Worm (Caenorhabditis elegans) whole organism, L1 larva: ENCODE measurements around the gene Y50D4C.5.

Source experiments
- C16A3.4 ChIP-seq: fragments of 150-350 bp; optimal IDR thresholded peaks from 2 replicates; lab custom pipeline; 2014; ENCODE audit warnings: missing biosample characterization, missing genetic modification characterization
- ama-1 ChIP-seq: fragments of 150-350 bp; optimal IDR thresholded peaks from 2 replicates; lab custom pipeline; 2014
- blmp-1 ChIP-seq: fragments of 150-350 bp; optimal IDR thresholded peaks from 2 replicates; lab custom pipeline; 2014; ENCODE audit warnings: missing biosample characterization, missing genetic modification characterization
- ceh-63 ChIP-seq: fragments of 200-800 bp; sonication (Bioruptor generic); optimal IDR thresholded peaks from 2 replicates; lab custom pipeline; 2018; ENCODE audit warnings: mild to moderate bottlenecking, missing genetic modification characterization, missing compliant biosample characterization
- ceh-8 ChIP-seq: fragments of 200-800 bp; sonication (Bioruptor generic); optimal IDR thresholded peaks from 2 replicates; lab custom pipeline; 2018; ENCODE audit warnings: mild to moderate bottlenecking, missing genetic modification characterization, moderate library complexity, missing compliant biosample characterization
- ceh-82 ChIP-seq, 3 experiments: fragments of 150-350 bp in 1 of 3; sonication (generic microtip) in 2 of 3; optimal IDR thresholded peaks; 2 replicates each; lab custom pipeline; 2014 to 2017; ENCODE audit warnings: missing biosample characterization in 3 of 3, missing genetic modification characterization in 3 of 3
- dpl-1 ChIP-seq, 3 experiments: fragments of 150-350 bp in 2 of 3; sonication (generic microtip) in 1 of 3; optimal IDR thresholded peaks; 2 replicates each; lab custom pipeline; 2014 to 2017; ENCODE audit warnings: missing biosample characterization in 3 of 3, missing genetic modification characterization in 3 of 3, missing genetic modification reagents in 3 of 3
- efl-1 ChIP-seq, 4 experiments: fragments of 150-350 bp; optimal IDR thresholded peaks in 3 of 4; peaks in 1 of 4; 1 replicate in 1 of 4; 2 replicates in 3 of 4; lab custom pipeline; 2014; ENCODE audit warnings: missing biosample characterization in 2 of 4, missing genetic modification characterization in 2 of 4, missing genetic modification reagents in 2 of 4
- efl-3 ChIP-seq: fragments of 200-800 bp; sonication (Bioruptor generic); optimal IDR thresholded peaks from 2 replicates; lab custom pipeline; 2018; ENCODE audit warnings: mild to moderate bottlenecking, missing genetic modification characterization, missing compliant biosample characterization
- egl-13 ChIP-seq: sonication (generic microtip); optimal IDR thresholded peaks from 2 replicates; lab custom pipeline; 2016; ENCODE audit warnings: missing genotype, missing genetic modification reagents, missing genetic modification characterization, missing compliant biosample characterization
- elt-3 ChIP-seq, 6 experiments: fragments of 150-350 bp in 1 of 6; sonication (generic microtip); optimal IDR thresholded peaks; 2 replicates each; lab custom pipeline; 2017 to 2018; ENCODE audit warnings: missing biosample characterization in 6 of 6, missing genetic modification characterization in 6 of 6, inconsistent platforms in 1 of 6
- ets-5 ChIP-seq: fragments of 200-800 bp; sonication (Bioruptor generic); IDR thresholded peaks from 2 replicates; pipeline ENCODE4 v1.3.6; 2022; ENCODE audit warnings: missing genetic modification characterization, missing compliant biosample characterization
- fkh-10 ChIP-seq: sonication (generic microtip); optimal IDR thresholded peaks from 2 replicates; lab custom pipeline; 2017; ENCODE audit warnings: missing biosample characterization, missing genetic modification reagents, missing genetic modification characterization
- fkh-4 ChIP-seq: sonication (generic microtip); optimal IDR thresholded peaks from 2 replicates; lab custom pipeline; 2016; ENCODE audit warnings: missing compliant biosample characterization, missing genetic modification characterization, borderline replicate concordance
- fos-1 ChIP-seq: fragments of 150-350 bp; optimal IDR thresholded peaks from 2 replicates; lab custom pipeline; 2014; ENCODE audit warnings: missing biosample characterization, missing genetic modification characterization
- hlh-17 ChIP-seq: fragments of 200-800 bp; sonication (Bioruptor generic); optimal IDR thresholded peaks from 2 replicates; lab custom pipeline; 2018; ENCODE audit warnings: missing genetic modification characterization, mild to moderate bottlenecking, missing compliant biosample characterization, moderate library complexity, borderline replicate concordance
- hlh-4 ChIP-seq: sonication (generic microtip); optimal IDR thresholded peaks from 2 replicates; lab custom pipeline; 2016; ENCODE audit warnings: mild to moderate bottlenecking, missing genetic modification characterization, missing compliant biosample characterization
- irx-1 ChIP-seq: sonication (generic microtip); optimal IDR thresholded peaks from 2 replicates; lab custom pipeline; 2016; ENCODE audit warnings: missing genetic modification characterization, missing compliant biosample characterization
- isw-1 ChIP-seq: fragments of 200-800 bp; sonication (Bioruptor generic); IDR thresholded peaks from 2 replicates; pipeline ENCODE4 v1.3.6; 2022; ENCODE audit warnings: missing genetic modification characterization, missing compliant biosample characterization
- lin-13 ChIP-seq: fragments of 150-350 bp; optimal IDR thresholded peaks from 2 replicates; lab custom pipeline; 2014; ENCODE audit warnings: missing biosample characterization, missing genetic modification reagents, missing genetic modification characterization
- lin-14 ChIP-seq: fragments of 200-800 bp; sonication (Bioruptor generic); optimal IDR thresholded peaks from 2 replicates; lab custom pipeline; 2018; ENCODE audit warnings: mild to moderate bottlenecking, missing genetic modification characterization, moderate library complexity, missing compliant biosample characterization
- lir-3 ChIP-seq: sonication (generic microtip); optimal IDR thresholded peaks from 2 replicates; lab custom pipeline; 2016; ENCODE audit warnings: mild to moderate bottlenecking, missing genetic modification characterization, moderate library complexity, missing compliant biosample characterization; ENCODE audit not compliant: poor library complexity
- lsy-2 ChIP-seq, 2 experiments: fragments of 150-350 bp; optimal IDR thresholded peaks; 2 replicates each; lab custom pipeline; 2014; ENCODE audit warnings: missing biosample characterization in 2 of 2, missing genetic modification characterization in 2 of 2
- mab-9 ChIP-seq: fragments of 200-800 bp; sonication (Bioruptor generic); IDR thresholded peaks from 2 replicates; pipeline ENCODE4 v1.3.6; 2022; ENCODE audit warnings: missing genetic modification reagents, missing genetic modification characterization, missing compliant biosample characterization
- mdl-1 ChIP-seq, 2 experiments: fragments of 150-350 bp; optimal IDR thresholded peaks; 2 replicates each; lab custom pipeline; 2014 to 2017; ENCODE audit warnings: missing biosample characterization in 2 of 2, missing genetic modification characterization in 2 of 2, inconsistent platforms in 1 of 2
- mep-1 ChIP-seq: fragments of 150-350 bp; optimal IDR thresholded peaks from 2 replicates; lab custom pipeline; 2014; ENCODE audit warnings: missing biosample characterization, missing genetic modification characterization
- nhr-11 ChIP-seq: fragments of 150-350 bp; optimal IDR thresholded peaks from 2 replicates; lab custom pipeline; 2014; ENCODE audit warnings: missing biosample characterization, missing genetic modification characterization
- nhr-19 ChIP-seq: fragments of 200-800 bp; sonication (Bioruptor generic); conservative IDR thresholded peaks from 2 replicates; pipeline ENCODE4 v1.3.6; 2022; ENCODE audit warnings: missing genetic modification characterization, missing compliant biosample characterization
- nhr-237 ChIP-seq: fragments of 150-350 bp; optimal IDR thresholded peaks from 2 replicates; lab custom pipeline; 2014; ENCODE audit warnings: missing biosample characterization, missing genetic modification characterization
- nhr-47 ChIP-seq: sonication (generic microtip); optimal IDR thresholded peaks from 2 replicates; lab custom pipeline; 2016; ENCODE audit warnings: mild to moderate bottlenecking, missing genetic modification characterization, moderate library complexity, missing compliant biosample characterization
- nhr-76 ChIP-seq: sonication (generic microtip); optimal IDR thresholded peaks from 2 replicates; lab custom pipeline; 2017; ENCODE audit warnings: missing biosample characterization, missing genetic modification characterization
- nhr-77 ChIP-seq: fragments of 150-350 bp; optimal IDR thresholded peaks from 2 replicates; lab custom pipeline; 2014; ENCODE audit warnings: missing biosample characterization, missing genetic modification characterization
- nhr-84 ChIP-seq: sonication (generic microtip); optimal IDR thresholded peaks from 2 replicates; lab custom pipeline; 2017; ENCODE audit warnings: missing biosample characterization, missing genetic modification characterization
- nhr-85 ChIP-seq: sonication (generic microtip); peaks from one replicate; lab custom pipeline; 2016; ENCODE audit warnings: missing genetic modification characterization, inconsistent platforms, missing compliant biosample characterization
- pax-3 ChIP-seq: fragments of 200-800 bp; sonication (Bioruptor generic); optimal IDR thresholded peaks from 2 replicates; lab custom pipeline; 2018; ENCODE audit warnings: mild to moderate bottlenecking, missing genetic modification characterization, moderate library complexity, missing compliant biosample characterization
- pqm-1 ChIP-seq: sonication (generic microtip); optimal IDR thresholded peaks from 3 replicates; lab custom pipeline; 2017; ENCODE audit warnings: missing biosample characterization, missing genetic modification characterization
- snu-23 ChIP-seq: sonication (generic microtip); optimal IDR thresholded peaks from 2 replicates; lab custom pipeline; 2016; ENCODE audit warnings: missing genetic modification characterization, missing compliant biosample characterization
- sup-37 ChIP-seq: fragments of 200-800 bp; sonication (Bioruptor generic); optimal IDR thresholded peaks from 2 replicates; lab custom pipeline; 2018; ENCODE audit warnings: mild to moderate bottlenecking, missing genetic modification characterization, missing compliant biosample characterization
- unc-30 ChIP-seq: sonication (generic microtip); optimal IDR thresholded peaks from 2 replicates; lab custom pipeline; 2017; ENCODE audit warnings: missing biosample characterization, missing genetic modification characterization
- unc-62 ChIP-seq: fragments of 150-350 bp; optimal IDR thresholded peaks from 2 replicates; lab custom pipeline; 2014; ENCODE audit warnings: missing biosample characterization, missing genetic modification reagents, missing genetic modification characterization
- unc-86 ChIP-seq: sonication (generic microtip); optimal IDR thresholded peaks from 2 replicates; lab custom pipeline; 2016; ENCODE audit warnings: missing genetic modification characterization, missing compliant biosample characterization
- unc-98 ChIP-seq: fragments of 200-800 bp; sonication (Bioruptor generic); IDR thresholded peaks from 2 replicates; pipeline ENCODE4 v1.3.6; 2022; ENCODE audit warnings: missing genetic modification characterization, missing compliant biosample characterization
- zip-4 ChIP-seq: fragments of 200-800 bp; sonication (Bioruptor generic); optimal IDR thresholded peaks from 2 replicates; lab custom pipeline; 2018; ENCODE audit warnings: mild to moderate bottlenecking, missing genetic modification characterization, moderate library complexity, missing compliant biosample characterization
- ztf-11 ChIP-seq, 2 experiments: sonication (generic microtip); optimal IDR thresholded peaks; 2 replicates each; lab custom pipeline; 2016 to 2017; ENCODE audit warnings: missing genetic modification characterization in 2 of 2, missing biosample characterization in 1 of 2, missing compliant biosample characterization in 1 of 2

Y50D4C.5 gene

ce11 chrV:990300-990699 is 13.2 kb downstream of the Y50D4C.5 start:
- TF ChIP-seq lin-13 (GFP tag; lab: Kevin White, UChicago) (no peak), nhr-77 (tag; lab: Kevin White, UChicago) (no peak), ztf-11 (tag; optimal IDR thresholded peaks at IDR 0.05; lab: Kevin White, UChicago) (peak in 1 of 2 experiments; percentile 0), pax-3 (tag; lab: Kevin White, UChicago) (no peak), ets-5 (GFP tag; lab: Robert Waterston, UW) (no peak), unc-30 (tag; lab: Kevin White, UChicago) (no peak), nhr-47 (tag; lab: Kevin White, UChicago) (no peak), irx-1 (tag; lab: Kevin White, UChicago) (no peak), mdl-1 (tag; optimal IDR thresholded peaks at IDR 0.05; lab: Kevin White, UChicago) (no peak), snu-23 (GFP tag; lab: Kevin White, UChicago) (no peak), lsy-2 (tag; optimal IDR thresholded peaks at IDR 0.05; lab: Kevin White, UChicago) (no peak), sup-37 (GFP tag; lab: Kevin White, UChicago) (no peak), ceh-8 (peak; percentile 4)

ce11 chrV:983120-983519 is 20.4 kb downstream of the Y50D4C.5 start:
- no peak for TF ChIP-seq unc-62
- peak; percentile 64 for TF ChIP-seq nhr-85 (tag; lab: Kevin White, UChicago)

- TF ChIP-seq ceh-63 (GFP tag; lab: Kevin White, UChicago) (no peak), egl-13 (tag; lab: Kevin White, UChicago) (no peak), unc-30 (tag; lab: Kevin White, UChicago) (no peak), hlh-4 (no peak), lir-3 (tag; lab: Kevin White, UChicago) (no peak), fkh-4 (tag; lab: Kevin White, UChicago) (no peak), nhr-85 (tag; lab: Kevin White, UChicago) (no peak), zip-4 (GFP tag; lab: Kevin White, UChicago) (no peak)
Observed at ce11 chrV:982281-982756, 21.2 kb downstream of the Y50D4C.5 start, which contains the start of the genes Y50D4C.12 and unc-34. Gene Y50D4C.12, plus strand, starts transcription at chrV:982581. Gene unc-34, plus strand, starts transcription at chrV:982706.

ce11 chrV:979698-980097 is 23.8 kb downstream of the Y50D4C.5 start:
- no peak for TF ChIP-seq efl-3 (GFP tag; lab: Kevin White, UChicago)
- TF ChIP-seq fos-1 (tag; lab: Kevin White, UChicago), result peak; percentile 26
- peak; percentile 49; the same call in 1 of the 2 replicates for TF ChIP-seq unc-98
- no peak for TF ChIP-seq ets-5 (GFP tag; lab: Robert Waterston, UW)
- TF ChIP-seq nhr-76 (tag; lab: Kevin White, UChicago), result no peak
- TF ChIP-seq nhr-19 (GFP tag; lab: Robert Waterston, UW), result peak; percentile 72
- TF ChIP-seq isw-1 (GFP tag; lab: Robert Waterston, UW), result peak; percentile 25
- no peak for TF ChIP-seq lin-13 (GFP tag; lab: Kevin White, UChicago)
- TF ChIP-seq ceh-8, result peak; percentile 2
- TF ChIP-seq blmp-1, result no peak
- peak; percentile 60 for TF ChIP-seq fkh-10 (GFP tag; lab: Kevin White, UChicago)
- peak; percentile 97 for TF ChIP-seq lin-14 (GFP tag; lab: Kevin White, UChicago)
- TF ChIP-seq nhr-11 (tag; lab: Kevin White, UChicago), result peak; percentile 47
- no peak for TF ChIP-seq lir-3 (tag; lab: Kevin White, UChicago)
- peak in 2 of 3 experiments; percentile 45 to 57 for TF ChIP-seq ceh-82 (tag; optimal IDR thresholded peaks at IDR 0.05; lab: Kevin White, UChicago)
- no peak for TF ChIP-seq nhr-84 (tag; lab: Kevin White, UChicago)
- no peak for TF ChIP-seq ama-1
- peak; percentile 54 to 61 for TF ChIP-seq lsy-2 (tag; optimal IDR thresholded peaks at IDR 0.05; lab: Kevin White, UChicago)
- no peak for TF ChIP-seq nhr-237 (tag; lab: Kevin White, UChicago)
- no peak for TF ChIP-seq ztf-11 (tag; optimal IDR thresholded peaks at IDR 0.05; lab: Kevin White, UChicago)
- peak; percentile 0 to 37 (median 29) for TF ChIP-seq dpl-1 (GFP tag; optimal IDR thresholded peaks at IDR 0.05; lab: Kevin White, UChicago)
- TF ChIP-seq mep-1 (tag; lab: Kevin White, UChicago), result peak; percentile 43
- peak; percentile 33 for TF ChIP-seq nhr-77 (tag; lab: Kevin White, UChicago)
- TF ChIP-seq mab-9 (GFP tag; lab: Robert Waterston, UW), result no peak
- TF ChIP-seq C16A3.4 (tag; lab: Kevin White, UChicago), result peak; percentile 20
- peak; percentile 22 for TF ChIP-seq sup-37 (GFP tag; lab: Kevin White, UChicago)
- TF ChIP-seq nhr-85 (tag; lab: Kevin White, UChicago), result peak; percentile 42
- no peak for TF ChIP-seq hlh-17 (GFP tag; lab: Kevin White, UChicago)
- peak; percentile 68 to 76 for TF ChIP-seq efl-1 (optimal IDR thresholded peaks at IDR 0.05; lab: Kevin White, UChicago)
- TF ChIP-seq efl-1 (GFP tag; optimal IDR thresholded peaks at IDR 0.05 in 1 of 2; lab: Kevin White, UChicago), result peak; percentile 34 to 95
- TF ChIP-seq unc-86, result no peak
- TF ChIP-seq irx-1 (tag; lab: Kevin White, UChicago), result peak; percentile 21
- no peak for TF ChIP-seq pqm-1 (tag; lab: Kevin White, UChicago)
- no peak for TF ChIP-seq elt-3 (tag; optimal IDR thresholded peaks at IDR 0.05; lab: Kevin White, UChicago)
